Worm (Caenorhabditis elegans) whole organism, L3 larva: Measurements from ENCODE around the gene bath-42.

Experiments used
- aly-2 ChIP-seq: fragments of 150-350 bp; optimal IDR thresholded peaks from 2 replicates; lab custom pipeline; 2014; ENCODE audit warnings: missing biosample characterization, missing genetic modification characterization
- elt-1 ChIP-seq: fragments of 150-350 bp; optimal IDR thresholded peaks from 2 replicates; lab custom pipeline; 2014; ENCODE audit warnings: missing biosample characterization, missing genetic modification characterization
- elt-3 ChIP-seq, 3 experiments: fragments of 150-350 bp in 1 of 3; sonication (generic microtip) in 2 of 3; optimal IDR thresholded peaks; 2 replicates in 2 of 3; 4 replicates in 1 of 3; lab custom pipeline; 2014 to 2017; ENCODE audit warnings: missing biosample characterization in 3 of 3, missing genetic modification characterization in 3 of 3
- nhr-11 ChIP-seq: fragments of 150-350 bp; optimal IDR thresholded peaks from 2 replicates; lab custom pipeline; 2014; ENCODE audit warnings: missing biosample characterization, missing genetic modification characterization
- nhr-43 ChIP-seq: sonication (generic microtip); optimal IDR thresholded peaks from 2 replicates; lab custom pipeline; 2016; ENCODE audit warnings: mild to moderate bottlenecking, missing genetic modification characterization, missing compliant biosample characterization; ENCODE audit not compliant: poor library complexity, severe bottlenecking
- pqm-1 ChIP-seq: fragments of 150-350 bp; optimal IDR thresholded peaks from 2 replicates; lab custom pipeline; 2017; ENCODE audit warnings: missing biosample characterization, missing genetic modification characterization, inconsistent platforms
- unc-62 ChIP-seq: fragments of 150-350 bp; sonication (generic microtip); optimal IDR thresholded peaks from 4 replicates; lab custom pipeline; 2014; ENCODE audit warnings: missing biosample characterization, missing genetic modification reagents, missing genetic modification characterization

- TF ChIP-seq pqm-1, result no peak
- no peak for TF ChIP-seq nhr-43 (tag; lab: Kevin White, UChicago)
- no peak for TF ChIP-seq unc-62 (GFP tag; lab: Kevin White, UChicago)
- TF ChIP-seq aly-2 (tag; lab: Kevin White, UChicago), result no peak
- no peak for TF ChIP-seq elt-1 (tag; lab: Kevin White, UChicago)
- no peak for TF ChIP-seq nhr-11
- TF ChIP-seq elt-3 (tag; optimal IDR thresholded peaks at IDR 0.05; lab: Kevin White, UChicago), result no peak
These were observed 35.9 kb upstream of the bath-42 start for ce11 chrIII:8199060-8199459.
